Fruit fly (Drosophila melanogaster) whole organism, embryonic: ENCODE measurements around the gene Atg18b.

ENCODE experiments used
- ATbp ChIP-seq: fragments of 200-800 bp; sonication (Bioruptor generic); optimal IDR thresholded peaks from 2 replicates; lab custom pipeline; 2017; ENCODE audit warnings: missing biosample characterization, mild to moderate bottlenecking, missing genetic modification characterization, missing genetic modification reagents
- Bdp1 ChIP-seq: fragments of 200-800 bp; sonication (Bioruptor generic); optimal IDR thresholded peaks from 3 replicates; lab custom pipeline; 2016; ENCODE audit warnings: missing biosample characterization, missing genetic modification characterization
- BtbVII ChIP-seq: fragments of 200-800 bp; sonication (Bioruptor generic); optimal IDR thresholded peaks from 3 replicates; lab custom pipeline; 2017; ENCODE audit warnings: missing biosample characterization, mild to moderate bottlenecking, missing genetic modification characterization
- C15 ChIP-seq: fragments of 200-800 bp; sonication (Bioruptor generic); IDR thresholded peaks from 3 replicates; pipeline ENCODE4 v1.3.6; 2022; ENCODE audit warnings: missing biosample characterization, missing genetic modification characterization
- CG10267 ChIP-seq: fragments of 200-800 bp; sonication (Bioruptor generic); optimal IDR thresholded peaks from 2 replicates; lab custom pipeline; 2018; ENCODE audit warnings: missing biosample characterization, mild to moderate bottlenecking, missing genetic modification characterization, moderate library complexity
- CG10274 ChIP-seq: fragments of 200-800 bp; sonication (Bioruptor generic); optimal IDR thresholded peaks from 3 replicates; lab custom pipeline; 2017; ENCODE audit warnings: missing biosample characterization, mild to moderate bottlenecking, missing genetic modification characterization
- CG10431 ChIP-seq: fragments of 200-800 bp; sonication (Bioruptor generic); optimal IDR thresholded peaks from 3 replicates; lab custom pipeline; 2018; ENCODE audit warnings: missing biosample characterization, mild to moderate bottlenecking, missing genetic modification characterization
- CG11560 ChIP-seq: fragments of 200-800 bp; sonication (Bioruptor generic); IDR thresholded peaks from 3 replicates; pipeline ENCODE4 v1.3.6; 2022; ENCODE audit warnings: missing biosample characterization, missing genetic modification characterization
- CG3065 ChIP-seq: fragments of 200-800 bp; sonication (Bioruptor generic); optimal IDR thresholded peaks from 2 replicates; lab custom pipeline; 2016; ENCODE audit warnings: missing biosample characterization, missing genetic modification characterization
- CG31441 ChIP-seq: fragments of 200-800 bp; sonication (Bioruptor generic); IDR thresholded peaks from 2 replicates; pipeline ENCODE4 v1.3.6; 2022; ENCODE audit warnings: missing biosample characterization, missing genetic modification characterization
- CG3726 ChIP-seq: fragments of 200-800 bp; sonication (Bioruptor generic); IDR thresholded peaks from 3 replicates; pipeline ENCODE4, ENCODE4 v1.3.6; 2022; ENCODE audit warnings: missing biosample characterization, missing genetic modification characterization
- CG4707 ChIP-seq: fragments of 200-800 bp; sonication (Bioruptor generic); optimal IDR thresholded peaks from 2 replicates; lab custom pipeline; 2018; ENCODE audit warnings: missing biosample characterization, mild to moderate bottlenecking, missing genetic modification characterization, moderate library complexity
- CG6654 ChIP-seq: fragments of 200-800 bp; sonication (Bioruptor generic); optimal IDR thresholded peaks from 2 replicates; lab custom pipeline; 2017; ENCODE audit warnings: missing biosample characterization, mild to moderate bottlenecking, missing genetic modification characterization
- CG7745 ChIP-seq: fragments of 200-800 bp; sonication (Bioruptor generic); optimal IDR thresholded peaks from 2 replicates; lab custom pipeline; 2018; ENCODE audit warnings: missing biosample characterization, mild to moderate bottlenecking, missing genetic modification characterization, moderate library complexity
- CG8290 ChIP-seq, 3 experiments: fragments of 200-800 bp; sonication (Bioruptor generic); optimal IDR thresholded peaks; 2 replicates each; lab custom pipeline; 2016 to 2019; ENCODE audit warnings: missing biosample characterization in 3 of 3, missing genetic modification characterization in 3 of 3, mild to moderate bottlenecking in 2 of 3, moderate library complexity in 1 of 3
- CTCF ChIP-seq: fragments of 200-800 bp; sonication (Bioruptor generic); optimal IDR thresholded peaks from 2 replicates; lab custom pipeline; 2017; ENCODE audit warnings: missing biosample characterization, mild to moderate bottlenecking, missing genetic modification characterization, moderate library complexity
- Dip2 ChIP-seq: fragments of 200-800 bp; sonication (Bioruptor generic); IDR thresholded peaks from 2 replicates; pipeline ENCODE4 v1.3.6; 2022; ENCODE audit warnings: missing biosample characterization, missing genetic modification characterization
- E2f1 ChIP-seq: fragments of 200-800 bp; sonication (Bioruptor generic); IDR thresholded peaks from 2 replicates; pipeline ENCODE4 v1.3.6; 2022; ENCODE audit warnings: missing biosample characterization, missing genetic modification characterization
- Fer2 ChIP-seq: fragments of 200-800 bp; sonication (Bioruptor generic); optimal IDR thresholded peaks from 2 replicates; lab custom pipeline; 2018; ENCODE audit warnings: missing biosample characterization, mild to moderate bottlenecking, missing genetic modification characterization, moderate library complexity
- H15 ChIP-seq: fragments of 200-800 bp; sonication (Bioruptor generic); IDR thresholded peaks from 3 replicates; pipeline ENCODE4 v1.3.6; 2022; ENCODE audit warnings: missing biosample characterization, missing genetic modification characterization
- Hand ChIP-seq: fragments of 200-800 bp; sonication (Bioruptor generic); optimal IDR thresholded peaks from 2 replicates; lab custom pipeline; 2017; ENCODE audit warnings: mild to moderate bottlenecking, missing biosample characterization, missing genetic modification reagents, missing genetic modification characterization
- HmgZ ChIP-seq: fragments of 200-800 bp; sonication (Bioruptor generic); optimal IDR thresholded peaks from 2 replicates; lab custom pipeline; 2018; ENCODE audit warnings: missing biosample characterization, mild to moderate bottlenecking, missing genetic modification characterization
- Hsf ChIP-seq: fragments of 200-800 bp; sonication (Bioruptor generic); optimal IDR thresholded peaks from 3 replicates; lab custom pipeline; 2016; ENCODE audit warnings: missing biosample characterization, missing genetic modification characterization
- PHDP ChIP-seq: fragments of 200-800 bp; sonication (Bioruptor generic); optimal IDR thresholded peaks from 3 replicates; lab custom pipeline; 2018; ENCODE audit warnings: missing biosample characterization, mild to moderate bottlenecking, missing genetic modification characterization, moderate library complexity
- Trl ChIP-seq, 3 experiments: fragments of >200 bp in 2 of 3; fragments of 200-800 bp in 1 of 3; sonication (Bioruptor generic) in 1 of 3; optimal IDR thresholded peaks; 2 replicates in 1 of 3; 3 replicates in 2 of 3; lab custom pipeline; 2016 to 2017; ENCODE audit warnings: missing biosample characterization in 1 of 3, missing genetic modification characterization in 1 of 3
- Vsx1 ChIP-seq: fragments of 200-800 bp; sonication (Bioruptor generic); optimal IDR thresholded peaks from 2 replicates; lab custom pipeline; 2017; ENCODE audit warnings: missing biosample characterization, mild to moderate bottlenecking, missing genetic modification characterization, missing genetic modification reagents
- ase ChIP-seq: fragments of 200-800 bp; sonication (Bioruptor generic); IDR thresholded peaks from 3 replicates; pipeline ENCODE4 v1.3.6; 2022; ENCODE audit warnings: missing biosample characterization, missing genetic modification characterization
- bsh ChIP-seq, 2 experiments: fragments of 200-800 bp; sonication (Bioruptor generic); optimal IDR thresholded peaks; 2 replicates each; lab custom pipeline; 2017 to 2018; ENCODE audit warnings: mild to moderate bottlenecking in 2 of 2, missing biosample characterization in 2 of 2, missing genetic modification characterization in 2 of 2, moderate library complexity in 1 of 2
- chinmo ChIP-seq: fragments of 200-800 bp; sonication (Bioruptor generic); IDR thresholded peaks from 4 replicates; pipeline ENCODE4 v1.3.6; 2022; ENCODE audit warnings: missing biosample characterization, missing genetic modification characterization; ENCODE audit not compliant: partially characterized antibody
- da ChIP-seq: fragments of 200-800 bp; sonication (Bioruptor generic); optimal IDR thresholded peaks from 2 replicates; lab custom pipeline; 2016; ENCODE audit warnings: missing biosample characterization, missing genetic modification characterization
- danr ChIP-seq: fragments of 200-800 bp; sonication (Bioruptor generic); IDR thresholded peaks from 2 replicates; pipeline ENCODE4 v1.3.6; 2022; ENCODE audit warnings: missing biosample characterization, missing genetic modification characterization
- dysf ChIP-seq: fragments of 200-800 bp; sonication (Bioruptor generic); IDR thresholded peaks from 3 replicates; pipeline ENCODE4 v1.3.6; 2022; ENCODE audit warnings: missing biosample characterization, missing genetic modification characterization
- fd96Cb ChIP-seq: fragments of 200-800 bp; sonication (Bioruptor generic); optimal IDR thresholded peaks from 2 replicates; lab custom pipeline; 2018; ENCODE audit warnings: missing biosample characterization, mild to moderate bottlenecking, missing genetic modification characterization, moderate library complexity
- fru ChIP-seq: fragments of >200 bp; optimal IDR thresholded peaks from 2 replicates; lab custom pipeline; 2017
- gcm2 ChIP-seq: fragments of 200-800 bp; sonication (Bioruptor generic); optimal IDR thresholded peaks from 2 replicates; lab custom pipeline; 2016; ENCODE audit warnings: missing biosample characterization, missing genetic modification characterization
- gt ChIP-seq: fragments of 200-800 bp; sonication (Bioruptor generic); IDR thresholded peaks from 2 replicates; pipeline ENCODE4 v1.3.6; 2022; ENCODE audit warnings: missing biosample characterization, missing genetic modification characterization
- h ChIP-seq: fragments of >200 bp; optimal IDR thresholded peaks from 2 replicates; lab custom pipeline; 2017
- hkb ChIP-seq, 2 experiments: fragments of 200-800 bp in 1 of 2; fragments of >200 bp in 1 of 2; sonication (Bioruptor generic) in 1 of 2; IDR thresholded peaks in 1 of 2; optimal IDR thresholded peaks in 1 of 2; 2 replicates each; pipeline versions ENCODE4 v1.3.6 to Lab custom; 2017 to 2022; ENCODE audit warnings: missing biosample characterization in 1 of 2, missing genetic modification characterization in 1 of 2
- jing ChIP-seq: fragments of 200-800 bp; sonication (Bioruptor generic); optimal IDR thresholded peaks from 2 replicates; lab custom pipeline; 2018; ENCODE audit warnings: missing biosample characterization, mild to moderate bottlenecking, missing genetic modification characterization
- luna ChIP-seq: fragments of 200-800 bp; sonication (Bioruptor generic); optimal IDR thresholded peaks from 2 replicates; lab custom pipeline; 2016; ENCODE audit warnings: missing biosample characterization, missing genetic modification characterization
- maf-S ChIP-seq: fragments of 200-800 bp; sonication (Bioruptor generic); optimal IDR thresholded peaks from 2 replicates; lab custom pipeline; 2016; ENCODE audit warnings: missing biosample characterization, missing genetic modification characterization
- nerfin-1 ChIP-seq: fragments of 200-800 bp; sonication (Bioruptor generic); optimal IDR thresholded peaks from 3 replicates; lab custom pipeline; 2019; ENCODE audit warnings: missing biosample characterization, mild to moderate bottlenecking, missing genetic modification characterization, moderate library complexity
- otp ChIP-seq: fragments of 200-800 bp; sonication (Bioruptor generic); IDR thresholded peaks from 3 replicates; pipeline ENCODE4, ENCODE4 v1.3.6; 2022; ENCODE audit warnings: missing biosample characterization, missing genetic modification characterization
- pfk ChIP-seq: fragments of 200-800 bp; sonication (Bioruptor generic); optimal IDR thresholded peaks from 2 replicates; lab custom pipeline; 2018; ENCODE audit warnings: missing biosample characterization, mild to moderate bottlenecking, missing genetic modification characterization, moderate library complexity
- psq ChIP-seq: fragments of 200-800 bp; sonication (Bioruptor generic); optimal IDR thresholded peaks from 2 replicates; lab custom pipeline; 2017; ENCODE audit warnings: missing biosample characterization, missing genetic modification characterization
- sna ChIP-seq: fragments of 200-800 bp; sonication (Bioruptor generic); IDR thresholded peaks from 2 replicates; pipeline ENCODE4 v1.3.6; 2022; ENCODE audit warnings: missing biosample characterization, missing genetic modification characterization; ENCODE audit not compliant: partially characterized antibody
- sob ChIP-seq: fragments of 200-800 bp; sonication (Bioruptor generic); IDR thresholded peaks from 2 replicates; pipeline ENCODE4 v1.3.6; 2022; ENCODE audit warnings: missing biosample characterization, missing genetic modification characterization
- sug ChIP-seq: fragments of 200-800 bp; optimal IDR thresholded peaks from 2 replicates; lab custom pipeline; 2019; ENCODE audit warnings: missing biosample characterization, mild to moderate bottlenecking, missing genetic modification characterization, moderate library complexity

Atg18b gene

dm6 chr2L:21168295-21169159, 51.8 kb downstream of the Atg18b start, which contains the start of the genes mAcon1, CG43345 and CG43346 (continued):
- TF ChIP-seq sna (GFP tag; lab: Robert Waterston, UW) (no peak), pfk (GFP tag; lab: Kevin White, UChicago) (peak; percentile 6), Dip2 (GFP tag; lab: Robert Waterston, UW) (no peak), sug (peak; percentile 89), ase (GFP tag; lab: Robert Waterston, UW) (no peak), CG10267 (tag; lab: Kevin White, UChicago) (peak; percentile 98), fru (no peak), CG4707 (GFP tag; lab: Kevin White, UChicago) (no peak), sob (peak; percentile 78), Fer2 (peak; percentile 70), Bdp1 (peak; percentile 86), C15 (GFP tag; lab: Robert Waterston, UW) (no peak), gcm2 (GFP tag; lab: Kevin White, UChicago) (peak; percentile 52), dysf (GFP tag; lab: Robert Waterston, UW) (peak; percentile 80), nerfin-1 (tag; lab: Kevin White, UChicago) (peak; percentile 71), E2f1 (no peak; the same call in 1 of the 2 replicates), otp (GFP tag; lab: Robert Waterston, UW) (no peak), luna (GFP tag; lab: Kevin White, UChicago) (peak; percentile 76), jing (GFP tag; lab: Kevin White, UChicago) (peak; percentile 52), fd96Cb (peak; percentile 54), HmgZ (tag; lab: Kevin White, UChicago) (peak; percentile 93), gt (GFP tag; lab: Robert Waterston, UW) (no peak), maf-S (GFP tag; lab: Kevin White, UChicago) (peak; percentile 78), CG10431 (GFP tag; lab: Kevin White, UChicago) (peak; percentile 44), Hsf (GFP tag; lab: Kevin White, UChicago) (peak; percentile 88), CTCF (GFP tag; lab: Kevin White, UChicago) (peak; percentile 21), chinmo (GFP tag; lab: Robert Waterston, UW) (no peak), Vsx1 (GFP tag; lab: Kevin White, UChicago) (no peak), Trl (optimal IDR thresholded peaks at IDR 0.05; lab: Kevin White, UChicago) (no peak), Trl (GFP tag; optimal IDR thresholded peaks at IDR 0.05; lab: Kevin White, UChicago) (peak; percentile 86), CG3065 (peak; percentile 64), CG31441 (GFP tag; lab: Robert Waterston, UW) (no peak; the same call in 1 of the 2 replicates), H15 (GFP tag; lab: Robert Waterston, UW) (no peak), da (peak; percentile 37), CG11560 (tag; lab: Robert Waterston, UW) (peak; percentile 55; the same call in 1 of the 3 replicates), danr (GFP tag; lab: Robert Waterston, UW) (peak; percentile 66; the same call in 1 of the 2 replicates), BtbVII (GFP tag; lab: Kevin White, UChicago) (peak; percentile 54), CG3726 (GFP tag; lab: Robert Waterston, UW) (no peak), CG8290 (GFP tag; optimal IDR thresholded peaks at IDR 0.05; lab: Kevin White, UChicago) (peak; percentile 68), CG8290 (tag; optimal IDR thresholded peaks at IDR 0.05; lab: Kevin White, UChicago) (peak in 1 of 2 experiments; percentile 49), bsh (GFP tag; optimal IDR thresholded peaks at IDR 0.05; lab: Kevin White, UChicago) (peak; percentile 19 to 59), h (lab: Kevin White, UChicago) (no peak), CG10274 (GFP tag; lab: Kevin White, UChicago) (peak; percentile 53), CG6654 (GFP tag; lab: Kevin White, UChicago) (peak; percentile 23), Hand (GFP tag; lab: Kevin White, UChicago) (no peak), hkb (optimal IDR thresholded peaks at IDR 0.05; lab: Kevin White, UChicago) (peak; percentile 51), hkb (GFP tag; IDR thresholded peaks at IDR 0.05; lab: Robert Waterston, UW) (peak; percentile 72), psq (peak; percentile 6), CG7745 (tag; lab: Kevin White, UChicago) (no peak), ATbp (GFP tag; lab: Kevin White, UChicago) (peak; percentile 43), PHDP (tag; lab: Kevin White, UChicago) (peak; percentile 59)
